Worm (Caenorhabditis elegans): Measurements from ENCODE around the gene W06F12.2.

Gene W06F12.2

ce11 chrIII:13716266-13716665 lies 15.2 kb downstream of the W06F12.2 start (continued):
- peak; percentile 63 for TF ChIP-seq pax-3 (tag; optimal IDR thresholded peaks at IDR 0.05)
- TF ChIP-seq nhr-71 (tag; optimal IDR thresholded peaks at IDR 0.05): peak; percentile 87
- no peak for TF ChIP-seq aha-1 (tag; optimal IDR thresholded peaks at IDR 0.05)
- TF ChIP-seq sox-4 (tag; optimal IDR thresholded peaks at IDR 0.05): peak; percentile 39
- TF ChIP-seq snu-23 (GFP tag; optimal IDR thresholded peaks at IDR 0.05): no peak
- no peak for TF ChIP-seq unc-86 (tag; optimal IDR thresholded peaks at IDR 0.05)
- peak; percentile 55 for TF ChIP-seq lin-14 (GFP tag; optimal IDR thresholded peaks at IDR 0.05)
- no peak for TF ChIP-seq ets-5 (GFP tag; IDR thresholded peaks at IDR 0.05)

- no peak for TF ChIP-seq fos-1 (tag; optimal IDR thresholded peaks at IDR 0.05)
- no peak for TF ChIP-seq mdl-1 (tag; optimal IDR thresholded peaks at IDR 0.05)
- TF ChIP-seq lin-39 (tag; optimal IDR thresholded peaks at IDR 0.05): no peak
- TF ChIP-seq lir-3 (tag; optimal IDR thresholded peaks at IDR 0.05; ENCODE audit: poor library complexity): no peak
- no peak for TF ChIP-seq F16B12.6 (tag; optimal IDR thresholded peaks at IDR 0.05)
- no peak for TF ChIP-seq unc-98 (GFP tag; IDR thresholded peaks at IDR 0.05)
- TF ChIP-seq ets-5 (GFP tag; IDR thresholded peaks at IDR 0.05): no peak
- no peak for TF ChIP-seq irx-1 (tag; optimal IDR thresholded peaks at IDR 0.05)
- TF ChIP-seq nhr-47 (tag; optimal IDR thresholded peaks at IDR 0.05): no peak
- no peak for TF ChIP-seq zip-4 (GFP tag; optimal IDR thresholded peaks at IDR 0.05)
- no peak for TF ChIP-seq dpl-1 (GFP tag; optimal IDR thresholded peaks at IDR 0.05)
- no peak for TF ChIP-seq hlh-17 (GFP tag; optimal IDR thresholded peaks at IDR 0.05; ENCODE audit: borderline replicate concordance)
- no peak for TF ChIP-seq xbp-1 (tag; optimal IDR thresholded peaks at IDR 0.05)
- TF ChIP-seq dsc-1 (tag; optimal IDR thresholded peaks at IDR 0.05): no peak
- no peak for TF ChIP-seq hlh-4 (tag; optimal IDR thresholded peaks at IDR 0.05)
- no peak for TF ChIP-seq sptf-1 (tag; optimal IDR thresholded peaks at IDR 0.05)
- TF ChIP-seq swsn-7 (tag; optimal IDR thresholded peaks at IDR 0.05): no peak
- TF ChIP-seq nhr-19 (GFP tag; conservative IDR thresholded peaks at IDR 0.05): no peak
Measured at ce11 chrIII:13714950-13715349, 16.5 kb downstream of the W06F12.2 start.

DNA sequence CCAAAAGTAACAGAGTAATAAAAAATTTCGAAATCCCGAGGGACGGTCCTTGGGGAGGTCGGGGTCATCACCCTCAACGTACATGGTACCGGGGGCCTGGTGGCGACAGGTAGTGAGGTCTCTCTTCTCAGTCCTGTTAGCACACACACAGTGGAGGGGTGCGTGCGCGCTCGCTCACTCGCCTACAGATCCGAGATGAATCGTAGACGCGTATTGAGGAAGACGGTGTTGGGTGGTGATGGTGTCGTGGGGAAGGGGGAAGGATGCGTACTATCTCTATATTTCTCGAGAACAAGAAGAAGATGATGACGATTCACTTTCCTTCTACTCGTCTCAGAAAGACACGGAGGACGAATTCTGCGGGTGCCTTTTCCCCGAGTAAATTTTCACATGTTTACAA lies 17.7 kb downstream of the W06F12.2 start:
- TF ChIP-seq dsc-1 (tag; optimal IDR thresholded peaks at IDR 0.05) (no peak), pax-3 (tag; optimal IDR thresholded peaks at IDR 0.05) (no peak), blmp-1 (tag; optimal IDR thresholded peaks at IDR 0.05) (peak; percentile 62), nhr-85 (tag) (peak; percentile 59)

ce11 chrIII:13712854-13713293 lies 18.6 kb downstream of the W06F12.2 start:
- no peak for TF ChIP-seq hlh-17 (GFP tag; optimal IDR thresholded peaks at IDR 0.05; ENCODE audit: borderline replicate concordance)
- no peak for TF ChIP-seq lin-13 (GFP tag; optimal IDR thresholded peaks at IDR 0.05)
- no peak for TF ChIP-seq ceh-63 (GFP tag; optimal IDR thresholded peaks at IDR 0.05)
- no peak for TF ChIP-seq skn-1 (tag; optimal IDR thresholded peaks at IDR 0.05)
- TF ChIP-seq C34B4.2 (tag; optimal IDR thresholded peaks at IDR 0.05): no peak
- TF ChIP-seq mep-1 (tag; optimal IDR thresholded peaks at IDR 0.05): no peak
- TF ChIP-seq unc-98 (GFP tag; IDR thresholded peaks at IDR 0.05): no peak
- TF ChIP-seq nhr-71 (tag; optimal IDR thresholded peaks at IDR 0.05): peak; percentile 63
- TF ChIP-seq nhr-28 (tag; optimal IDR thresholded peaks at IDR 0.05): no peak
- TF ChIP-seq tlp-1 (tag; optimal IDR thresholded peaks at IDR 0.05): no peak
- TF ChIP-seq ces-1 (GFP tag; optimal IDR thresholded peaks at IDR 0.05): no peak
- no peak for TF ChIP-seq nhr-77 (tag; optimal IDR thresholded peaks at IDR 0.05)
- TF ChIP-seq dpl-1 (GFP tag; optimal IDR thresholded peaks at IDR 0.05): no peak
- peak; percentile 17 for TF ChIP-seq snu-23 (GFP tag; optimal IDR thresholded peaks at IDR 0.05)
- no peak for TF ChIP-seq grh-1 (GFP tag; IDR thresholded peaks at IDR 0.05)
- no peak for TF ChIP-seq nhr-11 (tag; optimal IDR thresholded peaks at IDR 0.05)
- peak; percentile 69 for TF ChIP-seq blmp-1 (tag; optimal IDR thresholded peaks at IDR 0.05)
- TF ChIP-seq ceh-88 (GFP tag; IDR thresholded peaks at IDR 0.05): no peak
- TF ChIP-seq tbx-2 (tag; optimal IDR thresholded peaks at IDR 0.05): peak; percentile 17
- TF ChIP-seq pqm-1 (tag; optimal IDR thresholded peaks at IDR 0.05): no peak
- no peak for TF ChIP-seq zag-1 (tag; optimal IDR thresholded peaks at IDR 0.05)
- TF ChIP-seq nhr-12 (tag; optimal IDR thresholded peaks at IDR 0.05): no peak
- peak; percentile 13 for TF ChIP-seq dsc-1 (tag; optimal IDR thresholded peaks at IDR 0.05)
- TF ChIP-seq nhr-20 (tag; optimal IDR thresholded peaks at IDR 0.05): peak; percentile 6
- no peak for TF ChIP-seq sup-37 (GFP tag; optimal IDR thresholded peaks at IDR 0.05)
- no peak for TF ChIP-seq fos-1 (tag; optimal IDR thresholded peaks at IDR 0.05)
- no peak for TF ChIP-seq ets-5 (GFP tag; IDR thresholded peaks at IDR 0.05)
- peak; percentile 9 to 22 (median 9) for TF ChIP-seq ceh-82 (tag; optimal IDR thresholded peaks at IDR 0.05)
- TF ChIP-seq elt-2 (tag; optimal IDR thresholded peaks at IDR 0.05): no peak
- TF ChIP-seq egl-13 (tag; optimal IDR thresholded peaks at IDR 0.05): no peak

All from whole organism, L1 larva.